Worm (Caenorhabditis elegans) whole organism, L4 larva: ENCODE data around the gene wdfy-2.

Source experiments
- F10B5.3 ChIP-seq: sonication (generic microtip); optimal IDR thresholded peaks from 2 replicates; lab custom pipeline; 2016; ENCODE audit warnings: mild to moderate bottlenecking, missing genetic modification characterization, missing compliant biosample characterization
- F26F4.8 ChIP-seq: fragments of 200-800 bp; sonication (Bioruptor generic); conservative IDR thresholded peaks from 2 replicates; pipeline ENCODE4 v1.3.6; 2022; ENCODE audit warnings: missing genetic modification characterization, missing compliant biosample characterization
- T26A8.4 ChIP-seq: fragments of 200-800 bp; sonication (Bioruptor generic); IDR thresholded peaks from 2 replicates; pipeline ENCODE4 v1.3.6; 2022; ENCODE audit warnings: missing genetic modification characterization, missing compliant biosample characterization
- ZK546.5 ChIP-seq, 2 experiments: sonication (generic microtip); optimal IDR thresholded peaks; 2 replicates each; lab custom pipeline; 2017; ENCODE audit warnings: missing biosample characterization in 2 of 2, missing genetic modification characterization in 2 of 2
- aha-1 ChIP-seq: fragments of 150-350 bp; peaks from one replicate; lab custom pipeline; 2014; ENCODE audit warnings: missing biosample characterization, missing genetic modification characterization
- ama-1 ChIP-seq: fragments of 150-350 bp; optimal IDR thresholded peaks from 2 replicates; lab custom pipeline; 2014; ENCODE audit warnings: inconsistent platforms, mixed read lengths
- cey-2 ChIP-seq: sonication (generic microtip); optimal IDR thresholded peaks from 3 replicates; lab custom pipeline; 2017; ENCODE audit warnings: missing genetic modification characterization, mild to moderate bottlenecking, missing compliant biosample characterization, antibody characterized with exemption, borderline replicate concordance; ENCODE audit not compliant: insufficient read depth
- ctbp-1 ChIP-seq: fragments of 200-800 bp; sonication (Bioruptor generic); IDR thresholded peaks from 2 replicates; pipeline ENCODE4 v1.3.6; 2022; ENCODE audit warnings: missing genetic modification reagents, missing genetic modification characterization, missing compliant biosample characterization
- daf-16 ChIP-seq, 3 experiments: sonication (generic microtip); optimal IDR thresholded peaks; 2 replicates each; lab custom pipeline; 2016 to 2017; ENCODE audit warnings: missing genetic modification characterization in 3 of 3, missing genetic modification reagents in 3 of 3, mild to moderate bottlenecking in 2 of 3, missing compliant biosample characterization in 2 of 3, missing biosample characterization in 1 of 3, moderate library complexity in 1 of 3
- dmd-6 ChIP-seq: fragments of 200-800 bp; sonication (Bioruptor generic); IDR thresholded peaks from 2 replicates; pipeline ENCODE4 v1.3.6; 2022; ENCODE audit warnings: missing genetic modification reagents, missing genetic modification characterization, missing compliant biosample characterization
- dmd-9 ChIP-seq: fragments of 200-800 bp; sonication (Bioruptor generic); IDR thresholded peaks from 2 replicates; pipeline ENCODE4 v1.3.6; 2022; ENCODE audit warnings: missing genetic modification reagents, missing genetic modification characterization, missing compliant biosample characterization
- egl-27 ChIP-seq: sonication (generic microtip); optimal IDR thresholded peaks from 3 replicates; lab custom pipeline; 2017; ENCODE audit warnings: missing biosample characterization, missing genetic modification reagents, missing genetic modification characterization
- fkh-10 ChIP-seq: fragments of 150-350 bp; optimal IDR thresholded peaks from 2 replicates; lab custom pipeline; 2014; ENCODE audit warnings: missing biosample characterization, missing genetic modification reagents, missing genetic modification characterization
- gei-8 ChIP-seq: fragments of 200-800 bp; sonication (Bioruptor generic); optimal IDR thresholded peaks from 2 replicates; lab custom pipeline; 2018; ENCODE audit warnings: mild to moderate bottlenecking, missing genetic modification characterization, missing compliant biosample characterization
- hlh-11 ChIP-seq: fragments of 200-800 bp; sonication (Bioruptor generic); optimal IDR thresholded peaks from 2 replicates; lab custom pipeline; 2018; ENCODE audit warnings: mild to moderate bottlenecking, missing genetic modification characterization, missing compliant biosample characterization
- lin-1 ChIP-seq: fragments of 200-800 bp; sonication (Bioruptor generic); IDR thresholded peaks from 2 replicates; pipeline ENCODE4 v1.3.6; 2022; ENCODE audit warnings: missing genetic modification reagents, missing genetic modification characterization, missing compliant biosample characterization
- lin-15B ChIP-seq: fragments of 150-350 bp; sonication (generic microtip); optimal IDR thresholded peaks from 3 replicates; lab custom pipeline; 2014; ENCODE audit warnings: missing biosample characterization, missing genetic modification characterization
- lin-29 ChIP-seq: fragments of 200-800 bp; sonication (Bioruptor generic); IDR thresholded peaks from 2 replicates; pipeline ENCODE4 v1.3.6; 2022; ENCODE audit warnings: missing genetic modification reagents, missing genetic modification characterization, missing compliant biosample characterization
- lin-38 ChIP-seq: fragments of 200-800 bp; sonication (Bioruptor generic); IDR thresholded peaks from 2 replicates; pipeline ENCODE4 v1.3.6; 2022; ENCODE audit warnings: missing genetic modification reagents, missing genetic modification characterization, missing compliant biosample characterization
- lsy-2 ChIP-seq, 2 experiments: fragments of 150-350 bp in 1 of 2; sonication (generic microtip) in 1 of 2; optimal IDR thresholded peaks; 2 replicates each; lab custom pipeline; 2014 to 2017; ENCODE audit warnings: missing biosample characterization in 2 of 2, missing genetic modification characterization in 2 of 2
- madf-5 ChIP-seq, 2 experiments: fragments of 200-800 bp; sonication (Bioruptor generic); IDR thresholded peaks; 2 replicates each; pipeline ENCODE4 v1.3.6; 2022; ENCODE audit warnings: missing compliant biosample characterization in 2 of 2, missing genetic modification characterization in 2 of 2
- mes-2 ChIP-seq: sonication (generic microtip); optimal IDR thresholded peaks from 2 replicates; lab custom pipeline; 2016; ENCODE audit warnings: missing genotype, mild to moderate bottlenecking, missing genetic modification characterization, missing compliant biosample characterization; ENCODE audit not compliant: poor library complexity, severe bottlenecking
- mxl-2 ChIP-seq: fragments of 200-800 bp; sonication (Bioruptor generic); conservative IDR thresholded peaks from 2 replicates; pipeline ENCODE4 v1.3.6; 2022; ENCODE audit warnings: missing genetic modification reagents, missing genetic modification characterization, missing compliant biosample characterization
- nhr-102 ChIP-seq: sonication (generic microtip); optimal IDR thresholded peaks from 2 replicates; lab custom pipeline; 2016; ENCODE audit warnings: mild to moderate bottlenecking, missing genetic modification characterization, moderate library complexity, missing compliant biosample characterization
- nhr-25 ChIP-seq: sonication (generic microtip); optimal IDR thresholded peaks from 2 replicates; lab custom pipeline; 2017; ENCODE audit warnings: missing genetic modification characterization, mild to moderate bottlenecking, missing compliant biosample characterization, antibody characterized with exemption, moderate library complexity, borderline replicate concordance; ENCODE audit not compliant: insufficient read depth
- nhr-28 ChIP-seq: fragments of 150-350 bp; optimal IDR thresholded peaks from 2 replicates; lab custom pipeline; 2014; ENCODE audit warnings: missing biosample characterization, missing genetic modification characterization
- nhr-41 ChIP-seq: fragments of 200-800 bp; sonication (Bioruptor generic); IDR thresholded peaks from 2 replicates; pipeline ENCODE4 v1.3.6; 2022; ENCODE audit warnings: missing genetic modification reagents, missing genetic modification characterization, missing compliant biosample characterization
- nhr-42 ChIP-seq: fragments of 200-800 bp; sonication (Bioruptor generic); IDR thresholded peaks from 2 replicates; pipeline ENCODE4 v1.3.6; 2022; ENCODE audit warnings: missing genetic modification characterization, missing compliant biosample characterization
- nhr-48 ChIP-seq: sonication (generic microtip); optimal IDR thresholded peaks from 2 replicates; lab custom pipeline; 2016; ENCODE audit warnings: mild to moderate bottlenecking, missing genetic modification characterization, missing compliant biosample characterization
- pha-4 ChIP-seq, 2 experiments: fragments of 150-350 bp in 1 of 2; fragments of 200-800 bp in 1 of 2; sonication (Bioruptor generic) in 1 of 2; IDR thresholded peaks in 1 of 2; optimal IDR thresholded peaks in 1 of 2; 2 replicates each; pipeline versions ENCODE4 v1.3.6 to Lab custom; 2014 to 2022; ENCODE audit warnings: missing genetic modification characterization in 2 of 2, missing genetic modification reagents in 2 of 2, missing biosample characterization in 1 of 2, missing compliant biosample characterization in 1 of 2
- php-3 ChIP-seq: fragments of 200-800 bp; sonication (Bioruptor generic); IDR thresholded peaks from 2 replicates; pipeline ENCODE4 v1.3.6; 2022; ENCODE audit warnings: missing genetic modification reagents, missing genetic modification characterization, missing compliant biosample characterization
- pqm-1 ChIP-seq: sonication (generic microtip); optimal IDR thresholded peaks from 2 replicates; lab custom pipeline; 2017; ENCODE audit warnings: missing biosample characterization, missing genetic modification characterization
- saeg-2 ChIP-seq: fragments of 200-800 bp; sonication (Bioruptor generic); IDR thresholded peaks from 2 replicates; pipeline ENCODE4 v1.3.6; 2022; ENCODE audit warnings: missing genetic modification reagents, missing genetic modification characterization, missing compliant biosample characterization
- sdz-12 ChIP-seq: fragments of 200-800 bp; sonication (Bioruptor generic); optimal IDR thresholded peaks from 2 replicates; lab custom pipeline; 2018; ENCODE audit warnings: mild to moderate bottlenecking, missing genetic modification characterization, missing compliant biosample characterization
- skn-1 ChIP-seq: fragments of 150-350 bp; optimal IDR thresholded peaks from 2 replicates; lab custom pipeline; 2014; ENCODE audit warnings: missing biosample characterization, missing genetic modification characterization
- spr-3 ChIP-seq: fragments of 200-800 bp; sonication (Bioruptor generic); optimal IDR thresholded peaks from 2 replicates; lab custom pipeline; 2018; ENCODE audit warnings: mild to moderate bottlenecking, missing genetic modification characterization, missing compliant biosample characterization
- unc-62 ChIP-seq, 3 experiments: fragments of 150-350 bp in 1 of 3; sonication (generic microtip); optimal IDR thresholded peaks in 2 of 3; peaks in 1 of 3; 1 replicate in 1 of 3; 2 replicates in 2 of 3; lab custom pipeline; 2014 to 2017; ENCODE audit warnings: missing biosample characterization in 3 of 3, missing genetic modification characterization in 3 of 3, missing genetic modification reagents in 3 of 3, missing genotype in 1 of 3
- vab-7 ChIP-seq: fragments of 200-800 bp; sonication (Bioruptor generic); IDR thresholded peaks from 2 replicates; pipeline ENCODE4 v1.3.6; 2022; ENCODE audit warnings: missing genetic modification reagents, missing genetic modification characterization, missing compliant biosample characterization
- zfp-2 ChIP-seq: sonication (generic microtip); optimal IDR thresholded peaks from 2 replicates; lab custom pipeline; 2016; ENCODE audit warnings: mild to moderate bottlenecking, missing genetic modification characterization, missing compliant biosample characterization
- zfp-3 ChIP-seq: fragments of 200-800 bp; sonication (Bioruptor generic); conservative IDR thresholded peaks from 2 replicates; pipeline ENCODE4 v1.3.6; 2022; ENCODE audit warnings: missing genetic modification reagents, missing genetic modification characterization, missing compliant biosample characterization
- zip-2 ChIP-seq: fragments of 150-350 bp; optimal IDR thresholded peaks from 2 replicates; lab custom pipeline; 2014; ENCODE audit warnings: missing biosample characterization, missing genetic modification characterization
- ztf-7 ChIP-seq: fragments of 150-350 bp; optimal IDR thresholded peaks from 2 replicates; lab custom pipeline; 2014; ENCODE audit warnings: missing biosample characterization, missing genetic modification characterization

The wdfy-2 gene

DNA sequence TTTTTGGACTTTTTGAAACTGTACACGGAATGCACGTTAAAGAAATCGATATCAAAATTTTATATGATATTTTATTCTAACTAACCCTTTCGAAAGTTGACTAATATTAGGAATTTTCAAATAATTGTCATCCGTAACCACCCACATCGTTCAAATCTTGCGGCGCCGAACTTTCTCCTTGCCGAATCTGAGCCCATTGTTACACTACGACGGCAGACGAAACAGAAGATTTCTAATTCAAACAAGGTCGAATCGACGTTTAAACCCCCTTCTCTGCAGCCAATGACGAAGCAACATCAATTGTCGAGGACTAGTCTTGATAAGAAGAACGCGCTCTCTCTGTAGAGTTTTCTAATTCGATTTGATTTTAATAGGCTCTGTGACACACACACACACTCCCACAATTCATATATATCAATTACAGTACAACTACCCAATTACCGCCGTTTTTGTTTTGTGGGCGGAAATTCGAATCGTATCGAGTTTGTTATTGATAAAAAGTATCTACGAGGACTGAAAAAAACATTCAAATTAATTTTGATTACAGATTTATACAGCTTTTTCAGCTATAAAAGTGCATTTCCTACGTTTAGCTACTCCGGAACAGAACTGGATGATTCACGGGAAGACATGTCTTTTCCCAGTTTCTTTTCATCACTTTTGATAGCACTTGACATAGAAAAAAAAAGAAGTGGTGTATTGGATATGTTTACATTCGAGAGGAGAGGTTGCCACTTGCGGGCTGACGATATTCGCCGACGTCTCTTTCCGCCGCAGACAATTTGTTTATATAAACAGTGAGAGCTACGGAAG lies 35.1 kb upstream of the wdfy-2 start:
- TF ChIP-seq ztf-7 (tag; lab: Kevin White, UChicago) (no peak), madf-5 (GFP tag; IDR thresholded peaks at IDR 0.05; lab: Robert Waterston, UW) (no peak), dmd-6 (no peak; the same call in 1 of the 2 replicates), unc-62 (GFP tag; optimal IDR thresholded peaks at IDR 0.05 in 1 of 2; lab: Kevin White, UChicago) (peak; percentile 38 to 97), unc-62 (tag; optimal IDR thresholded peaks at IDR 0.05; lab: Kevin White, UChicago) (no peak), lin-38 (no peak), fkh-10 (no peak), daf-16 (GFP tag; optimal IDR thresholded peaks at IDR 0.05; lab: Kevin White, UChicago) (no peak), daf-16 (tag; optimal IDR thresholded peaks at IDR 0.05; lab: Kevin White, UChicago) (peak; percentile 46), nhr-42 (GFP tag; lab: Robert Waterston, UW) (no peak), pha-4 (GFP tag; IDR thresholded peaks at IDR 0.05; lab: Robert Waterston, UW) (no peak), pha-4 (tag; optimal IDR thresholded peaks at IDR 0.05; lab: Kevin White, UChicago) (peak; percentile 51), nhr-48 (tag; lab: Kevin White, UChicago) (no peak), zfp-2 (tag; lab: Kevin White, UChicago) (no peak), ama-1 (lab: Kevin White, UChicago) (peak; percentile 76), zip-2 (tag; lab: Kevin White, UChicago) (no peak), nhr-25 (tag; lab: Kevin White, UChicago) (peak; percentile 24), nhr-41 (GFP tag; lab: Robert Waterston, UW) (no peak), hlh-11 (tag; lab: Kevin White, UChicago) (peak; percentile 16), saeg-2 (GFP tag; lab: Robert Waterston, UW) (no peak), zfp-3 (GFP tag; lab: Robert Waterston, UW) (no peak), F10B5.3 (tag; lab: Kevin White, UChicago) (no peak), pqm-1 (peak; percentile 80), lin-1 (peak; percentile 13; the same call in 1 of the 2 replicates), cey-2 (tag; lab: Kevin White, UChicago) (no peak), nhr-28 (tag; lab: Kevin White, UChicago) (peak; percentile 66), F26F4.8 (no peak), spr-3 (GFP tag; lab: Kevin White, UChicago) (no peak), php-3 (GFP tag; lab: Robert Waterston, UW) (peak; percentile 33; the same call in 1 of the 2 replicates), skn-1 (no peak), mxl-2 (GFP tag; lab: Robert Waterston, UW) (no peak), egl-27 (tag; lab: Kevin White, UChicago) (no peak), dmd-9 (GFP tag; lab: Robert Waterston, UW) (no peak), ctbp-1 (GFP tag; lab: Robert Waterston, UW) (no peak), ZK546.5 (tag; optimal IDR thresholded peaks at IDR 0.05; lab: Kevin White, UChicago) (no peak), gei-8 (GFP tag; lab: Kevin White, UChicago) (no peak), lin-29 (no peak), lin-15B (tag; lab: Kevin White, UChicago) (no peak), nhr-102 (no peak), T26A8.4 (no peak; the same call in 1 of the 2 replicates), lsy-2 (tag; optimal IDR thresholded peaks at IDR 0.05; lab: Kevin White, UChicago) (peak in 1 of 2 experiments; percentile 52), mes-2 (tag; lab: Kevin White, UChicago) (peak; percentile 51), vab-7 (GFP tag; lab: Robert Waterston, UW) (0 out of 2 replicates have a peak, but pooled peaks have one; percentile 18), aha-1 (tag; lab: Kevin White, UChicago) (peak; percentile 76), sdz-12 (GFP tag; lab: Kevin White, UChicago) (no peak)
